Fruit fly (Drosophila melanogaster) whole organism, embryonic: ENCODE measurements around the gene Tsp97E.

ENCODE experiments used
- ATbp ChIP-seq: fragments of 200-800 bp; sonication (Bioruptor generic); optimal IDR thresholded peaks from 2 replicates; lab custom pipeline; 2017; ENCODE audit warnings: missing biosample characterization, mild to moderate bottlenecking, missing genetic modification characterization, missing genetic modification reagents
- Aef1 ChIP-seq: fragments of 200-800 bp; sonication (Bioruptor generic); IDR thresholded peaks from 3 replicates; pipeline ENCODE4 v1.3.6; 2022; ENCODE audit warnings: missing biosample characterization, missing genetic modification characterization
- Asciz ChIP-seq: fragments of 200-800 bp; sonication (Bioruptor generic); optimal IDR thresholded peaks from 2 replicates; lab custom pipeline; 2017; ENCODE audit warnings: missing biosample characterization, mild to moderate bottlenecking, missing genetic modification characterization, missing genetic modification reagents
- CG10366 ChIP-seq: fragments of 200-800 bp; sonication (Bioruptor generic); IDR thresholded peaks from 2 replicates; pipeline ENCODE4 v1.3.6; 2022; ENCODE audit warnings: missing biosample characterization, missing genetic modification characterization
- CG10654 ChIP-seq: fragments of 200-800 bp; sonication (Bioruptor generic); optimal IDR thresholded peaks from 2 replicates; lab custom pipeline; 2016; ENCODE audit warnings: missing biosample characterization, missing genetic modification characterization
- CG11093 ChIP-seq: fragments of 200-800 bp; sonication (Bioruptor generic); IDR thresholded peaks from 3 replicates; pipeline ENCODE4 v1.3.6; 2022; ENCODE audit warnings: missing biosample characterization, missing genetic modification characterization
- CG11696 ChIP-seq: fragments of 200-800 bp; sonication (Bioruptor generic); IDR thresholded peaks from 2 replicates; pipeline ENCODE4 v1.3.6; 2022; ENCODE audit warnings: missing biosample characterization, missing genetic modification characterization
- CG13624 ChIP-seq: fragments of 200-800 bp; sonication (Bioruptor generic); optimal IDR thresholded peaks from 2 replicates; lab custom pipeline; 2016; ENCODE audit warnings: missing biosample characterization, missing genetic modification characterization
- CG15269 ChIP-seq: fragments of 200-800 bp; sonication (Bioruptor generic); optimal IDR thresholded peaks from 2 replicates; lab custom pipeline; 2018; ENCODE audit warnings: missing biosample characterization, mild to moderate bottlenecking, missing genetic modification characterization, moderate library complexity
- CG16779 ChIP-seq: fragments of 200-800 bp; sonication (Bioruptor generic); IDR thresholded peaks from 2 replicates; pipeline ENCODE4 v1.3.6; 2022; ENCODE audit warnings: missing biosample characterization, missing genetic modification characterization
- CG17912 ChIP-seq: fragments of 200-800 bp; sonication (Bioruptor generic); optimal IDR thresholded peaks from 2 replicates; lab custom pipeline; 2018; ENCODE audit warnings: missing biosample characterization, mild to moderate bottlenecking, missing genetic modification characterization
- CG2120 ChIP-seq: fragments of 200-800 bp; sonication (Bioruptor generic); optimal IDR thresholded peaks from 3 replicates; lab custom pipeline; 2016; ENCODE audit warnings: missing biosample characterization, missing genetic modification characterization
- CG30403 ChIP-seq: fragments of 200-800 bp; sonication (Bioruptor generic); optimal IDR thresholded peaks from 3 replicates; lab custom pipeline; 2016; ENCODE audit warnings: missing biosample characterization, missing genetic modification characterization
- CG3995 ChIP-seq: fragments of 200-800 bp; sonication (Bioruptor generic); optimal IDR thresholded peaks from 3 replicates; lab custom pipeline; 2016; ENCODE audit warnings: missing biosample characterization, missing genetic modification characterization
- CG43689 ChIP-seq: fragments of 200-800 bp; sonication (Bioruptor generic); IDR thresholded peaks from 2 replicates; pipeline ENCODE4 v1.3.6; 2022; ENCODE audit warnings: missing biosample characterization, missing genetic modification characterization
- CG4404 ChIP-seq: fragments of 200-800 bp; sonication (Bioruptor generic); IDR thresholded peaks from 2 replicates; pipeline ENCODE4 v1.3.6; 2022; ENCODE audit warnings: missing biosample characterization, missing genetic modification characterization
- CG4730 ChIP-seq: fragments of 200-800 bp; sonication (Bioruptor generic); IDR thresholded peaks from 2 replicates; pipeline ENCODE4 v1.3.6; 2022; ENCODE audit warnings: missing biosample characterization, missing genetic modification characterization
- CG6813 ChIP-seq: fragments of 200-800 bp; sonication (Bioruptor generic); optimal IDR thresholded peaks from 2 replicates; lab custom pipeline; 2017; ENCODE audit warnings: missing biosample characterization, missing genetic modification characterization, mild to moderate bottlenecking, moderate library complexity, missing genetic modification reagents
- CG8089 ChIP-seq: fragments of 200-800 bp; sonication (Bioruptor generic); optimal IDR thresholded peaks from 3 replicates; lab custom pipeline; 2016; ENCODE audit warnings: missing biosample characterization, missing genetic modification characterization
- CG9932 ChIP-seq: fragments of 200-800 bp; sonication (Bioruptor generic); IDR thresholded peaks from 2 replicates; pipeline ENCODE4 v1.3.6; 2022; ENCODE audit warnings: missing biosample characterization, missing genetic modification characterization
- CoRest ChIP-seq: fragments of 200-800 bp; sonication (Bioruptor generic); optimal IDR thresholded peaks from 3 replicates; lab custom pipeline; 2018; ENCODE audit warnings: missing biosample characterization, mild to moderate bottlenecking, missing genetic modification characterization, moderate library complexity
- Dll ChIP-seq: fragments of 200-800 bp; sonication (Bioruptor generic); IDR thresholded peaks from 4 replicates; pipeline ENCODE4 v1.3.6; 2022; ENCODE audit warnings: missing biosample characterization, missing genetic modification characterization; ENCODE audit not compliant: partially characterized antibody
- Fer2 ChIP-seq: fragments of 200-800 bp; sonication (Bioruptor generic); optimal IDR thresholded peaks from 2 replicates; lab custom pipeline; 2018; ENCODE audit warnings: missing biosample characterization, mild to moderate bottlenecking, missing genetic modification characterization, moderate library complexity
- HLH54F ChIP-seq: fragments of 200-800 bp; sonication (Bioruptor generic); optimal IDR thresholded peaks from 3 replicates; lab custom pipeline; 2016; ENCODE audit warnings: missing biosample characterization, missing genetic modification characterization
- Mad ChIP-seq: fragments of 200-800 bp; sonication (Bioruptor generic); optimal IDR thresholded peaks from 2 replicates; lab custom pipeline; 2016; ENCODE audit warnings: missing biosample characterization, missing genetic modification characterization
- NK7.1 ChIP-seq: fragments of 200-800 bp; sonication (Bioruptor generic); optimal IDR thresholded peaks from 3 replicates; lab custom pipeline; 2016; ENCODE audit warnings: missing biosample characterization, missing genetic modification characterization
- Nf-YB ChIP-seq: fragments of 200-800 bp; sonication (Bioruptor generic); optimal IDR thresholded peaks from 3 replicates; lab custom pipeline; 2019; ENCODE audit warnings: missing biosample characterization, mild to moderate bottlenecking, missing genetic modification characterization, moderate library complexity
- Pdp1 ChIP-seq, 2 experiments: fragments of 200-800 bp; sonication (Bioruptor generic); optimal IDR thresholded peaks; 3 replicates each; lab custom pipeline; 2016; ENCODE audit warnings: missing biosample characterization in 2 of 2, missing genetic modification characterization in 2 of 2, mild to moderate bottlenecking in 1 of 2, moderate library complexity in 1 of 2
- Poxn ChIP-seq: fragments of 200-800 bp; sonication (Bioruptor generic); IDR thresholded peaks from 2 replicates; pipeline ENCODE4 v1.3.6; 2022; ENCODE audit warnings: missing biosample characterization, missing genetic modification characterization
- Scr ChIP-seq: fragments of 200-800 bp; sonication (Bioruptor generic); IDR thresholded peaks from 2 replicates; pipeline ENCODE4 v1.3.6; 2022; ENCODE audit warnings: missing biosample characterization, missing genetic modification characterization; ENCODE audit not compliant: partially characterized antibody
- Six4 ChIP-seq: fragments of 200-800 bp; sonication (Bioruptor generic); optimal IDR thresholded peaks from 2 replicates; lab custom pipeline; 2016; ENCODE audit warnings: missing biosample characterization, missing genetic modification characterization
- ac ChIP-seq: fragments of 200-800 bp; sonication (Bioruptor generic); optimal IDR thresholded peaks from 3 replicates; lab custom pipeline; 2017; ENCODE audit warnings: missing biosample characterization, mild to moderate bottlenecking, missing genetic modification characterization
- ase ChIP-seq: fragments of 200-800 bp; sonication (Bioruptor generic); IDR thresholded peaks from 3 replicates; pipeline ENCODE4 v1.3.6; 2022; ENCODE audit warnings: missing biosample characterization, missing genetic modification characterization
- bigmax ChIP-seq: fragments of 200-800 bp; sonication (Bioruptor generic); optimal IDR thresholded peaks from 2 replicates; lab custom pipeline; 2018; ENCODE audit warnings: missing biosample characterization, mild to moderate bottlenecking, missing genetic modification characterization
- chif ChIP-seq, 2 experiments: fragments of 200-800 bp; sonication (Bioruptor generic); optimal IDR thresholded peaks; 3 replicates each; lab custom pipeline; 2016; ENCODE audit warnings: missing biosample characterization in 2 of 2, missing genetic modification characterization in 2 of 2
- emc ChIP-seq: fragments of 200-800 bp; sonication (Bioruptor generic); optimal IDR thresholded peaks from 2 replicates; lab custom pipeline; 2016; ENCODE audit warnings: missing biosample characterization, missing genetic modification characterization
- exex ChIP-seq: fragments of 200-800 bp; sonication (Bioruptor generic); optimal IDR thresholded peaks from 4 replicates; lab custom pipeline; 2018; ENCODE audit warnings: missing biosample characterization, mild to moderate bottlenecking, missing genetic modification characterization, moderate library complexity
- eyg ChIP-seq: fragments of 200-800 bp; sonication (Bioruptor generic); optimal IDR thresholded peaks from 3 replicates; lab custom pipeline; 2016; ENCODE audit warnings: missing biosample characterization, missing genetic modification characterization
- hkb ChIP-seq, 2 experiments: fragments of 200-800 bp in 1 of 2; fragments of >200 bp in 1 of 2; sonication (Bioruptor generic) in 1 of 2; IDR thresholded peaks in 1 of 2; optimal IDR thresholded peaks in 1 of 2; 2 replicates each; pipeline versions ENCODE4 v1.3.6 to Lab custom; 2017 to 2022; ENCODE audit warnings: missing biosample characterization in 1 of 2, missing genetic modification characterization in 1 of 2
- jing ChIP-seq: fragments of 200-800 bp; sonication (Bioruptor generic); optimal IDR thresholded peaks from 2 replicates; lab custom pipeline; 2018; ENCODE audit warnings: missing biosample characterization, mild to moderate bottlenecking, missing genetic modification characterization
- luna ChIP-seq: fragments of 200-800 bp; sonication (Bioruptor generic); optimal IDR thresholded peaks from 2 replicates; lab custom pipeline; 2016; ENCODE audit warnings: missing biosample characterization, missing genetic modification characterization
- maf-S ChIP-seq: fragments of 200-800 bp; sonication (Bioruptor generic); optimal IDR thresholded peaks from 2 replicates; lab custom pipeline; 2016; ENCODE audit warnings: missing biosample characterization, missing genetic modification characterization
- nom ChIP-seq: fragments of 200-800 bp; sonication (Bioruptor generic); optimal IDR thresholded peaks from 2 replicates; lab custom pipeline; 2017; ENCODE audit warnings: missing biosample characterization, missing genetic modification characterization, mild to moderate bottlenecking, moderate library complexity, missing genetic modification reagents
- oc ChIP-seq: fragments of 200-800 bp; sonication (Bioruptor generic); optimal IDR thresholded peaks from 2 replicates; lab custom pipeline; 2018; ENCODE audit warnings: missing biosample characterization, mild to moderate bottlenecking, missing genetic modification characterization, moderate library complexity
- pho ChIP-seq: fragments of 200-800 bp; sonication (Bioruptor generic); optimal IDR thresholded peaks from 2 replicates; lab custom pipeline; 2016; ENCODE audit warnings: missing biosample characterization, missing genetic modification characterization
- prd ChIP-seq, 3 experiments: fragments of >200 bp in 2 of 3; fragments of 200-800 bp in 1 of 3; sonication (Bioruptor generic) in 1 of 3; optimal IDR thresholded peaks in 2 of 3; IDR thresholded peaks in 1 of 3; 2 replicates in 2 of 3; 3 replicates in 1 of 3; pipeline versions ENCODE4 v1.3.6 to Lab custom; 2017 to 2022; ENCODE audit warnings: missing biosample characterization in 1 of 3, missing genetic modification characterization in 1 of 3
- pum ChIP-seq: fragments of 200-800 bp; sonication (Bioruptor generic); optimal IDR thresholded peaks from 2 replicates; lab custom pipeline; 2016; ENCODE audit warnings: missing biosample characterization, missing genetic modification characterization
- sisA ChIP-seq: fragments of 200-800 bp; sonication (Bioruptor generic); IDR thresholded peaks from 2 replicates; pipeline ENCODE4 v1.3.6; 2022; ENCODE audit warnings: missing biosample characterization, missing genetic modification characterization
- sr ChIP-seq: fragments of 200-800 bp; sonication (Bioruptor generic); IDR thresholded peaks from 3 replicates; pipeline ENCODE4 v1.3.6; 2022; ENCODE audit warnings: missing biosample characterization, missing genetic modification characterization
- tup ChIP-seq: fragments of 200-800 bp; sonication (Bioruptor generic); optimal IDR thresholded peaks from 2 replicates; lab custom pipeline; 2016; ENCODE audit warnings: missing biosample characterization, mild to moderate bottlenecking, missing genetic modification characterization, moderate library complexity

Tsp97E gene

DNA sequence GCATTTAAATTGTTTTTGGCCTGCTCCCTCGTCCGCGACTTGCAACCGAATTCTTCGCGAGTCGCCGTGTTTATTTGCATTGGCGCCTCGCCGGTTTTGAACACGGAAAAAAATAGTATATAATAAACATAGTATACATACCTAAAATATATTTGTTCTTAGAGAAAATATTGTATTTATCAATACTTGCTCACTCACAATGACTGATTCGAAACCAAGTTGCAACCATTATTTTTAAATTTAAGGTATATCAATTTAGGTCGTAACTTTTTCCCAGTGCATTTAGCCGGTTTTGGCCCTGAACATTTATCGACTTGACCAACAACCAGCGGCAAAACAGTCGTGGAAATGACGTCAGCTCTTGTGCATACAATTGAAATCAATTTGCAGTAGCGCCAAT lies 36.2 kb downstream of the Tsp97E start (continued):
- TF ChIP-seq CoRest (tag; lab: Kevin White, UChicago) (peak; percentile 72), CG43689 (peak; percentile 39; the same call in 1 of the 2 replicates), ac (GFP tag; lab: Kevin White, UChicago) (no peak), sisA (no peak), bigmax (GFP tag; lab: Kevin White, UChicago) (no peak), pho (GFP tag; lab: Kevin White, UChicago) (no peak), CG6813 (GFP tag; lab: Kevin White, UChicago) (peak; percentile 42), CG15269 (tag; lab: Kevin White, UChicago) (peak; percentile 87), exex (tag; lab: Kevin White, UChicago) (no peak), Nf-YB (GFP tag; lab: Kevin White, UChicago) (peak; percentile 32), hkb (optimal IDR thresholded peaks at IDR 0.05; lab: Kevin White, UChicago) (no peak), hkb (GFP tag; IDR thresholded peaks at IDR 0.05; lab: Robert Waterston, UW) (peak; percentile 69; the same call in 1 of the 2 replicates), Mad (no peak), CG17912 (GFP tag; lab: Kevin White, UChicago) (no peak), CG3995 (GFP tag; lab: Kevin White, UChicago) (no peak), chif (GFP tag; optimal IDR thresholded peaks at IDR 0.05; lab: Kevin White, UChicago) (peak in 1 of 2 experiments; percentile 9), CG13624 (GFP tag; lab: Kevin White, UChicago) (no peak), CG11696 (GFP tag; lab: Robert Waterston, UW) (no peak), Aef1 (GFP tag; lab: Robert Waterston, UW) (no peak), eyg (GFP tag; lab: Kevin White, UChicago) (no peak), CG11093 (GFP tag; lab: Robert Waterston, UW) (peak; percentile 26; the same call in 1 of the 3 replicates), HLH54F (GFP tag; lab: Kevin White, UChicago) (no peak), CG4730 (GFP tag; lab: Robert Waterston, UW) (peak; percentile 30; the same call in 1 of the 2 replicates), Dll (GFP tag; lab: Robert Waterston, UW) (no peak), CG4404 (GFP tag; lab: Robert Waterston, UW) (no peak), Pdp1 (GFP tag; optimal IDR thresholded peaks at IDR 0.05; lab: Kevin White, UChicago) (no peak), CG10654 (GFP tag; lab: Kevin White, UChicago) (peak; percentile 29), Six4 (no peak), Fer2 (tag; lab: Kevin White, UChicago) (peak; percentile 7), Scr (GFP tag; lab: Robert Waterston, UW) (no peak), CG8089 (GFP tag; lab: Kevin White, UChicago) (no peak), prd (optimal IDR thresholded peaks at IDR 0.05; lab: Kevin White, UChicago) (no peak), prd (GFP tag; IDR thresholded peaks at IDR 0.05; lab: Robert Waterston, UW) (peak; percentile 61; the same call in 2 of the 3 replicates), maf-S (GFP tag; lab: Kevin White, UChicago) (no peak), oc (peak; percentile 68), jing (peak; percentile 57), CG9932 (no peak), luna (GFP tag; lab: Kevin White, UChicago) (no peak), ase (GFP tag; lab: Robert Waterston, UW) (no peak), NK7.1 (GFP tag; lab: Kevin White, UChicago) (no peak), CG16779 (GFP tag; lab: Robert Waterston, UW) (no peak), Poxn (GFP tag; lab: Robert Waterston, UW) (no peak), CG30403 (peak; percentile 60), ATbp (peak; percentile 50), tup (GFP tag; lab: Kevin White, UChicago) (no peak), nom (GFP tag; lab: Kevin White, UChicago) (peak; percentile 64), CG10366 (GFP tag; lab: Robert Waterston, UW) (peak; percentile 72), sr (no peak), emc (GFP tag; lab: Kevin White, UChicago) (no peak), CG2120 (peak; percentile 13), pum (no peak), Asciz (peak; percentile 55)
